Worm (Caenorhabditis elegans): ENCODE results near the gene twk-6.
A peak's percentile ranks its signal among the peaks of the same experiment; 100 is the strongest.

twk-6 gene

DNA sequence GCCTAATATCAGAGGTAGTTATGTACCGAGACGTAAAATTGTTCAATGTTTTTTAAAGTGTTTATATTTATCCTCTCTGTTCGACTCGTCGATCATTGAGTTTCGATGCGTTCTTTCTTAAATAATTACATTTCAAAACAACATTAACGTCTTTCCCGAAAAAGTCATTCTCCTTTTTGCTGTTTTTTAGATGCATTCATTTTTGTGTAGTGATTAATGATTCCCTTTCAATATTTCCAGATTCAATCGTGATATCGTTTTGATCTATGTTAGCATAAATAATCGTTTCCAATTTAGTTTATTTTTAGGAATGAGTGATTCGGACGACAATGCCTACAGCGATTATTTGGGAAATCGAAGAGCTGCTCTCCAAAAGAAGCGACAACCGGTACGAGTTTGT is 49.0 kb upstream of the twk-6 start, which contains the start of gene T04A8.8:
Gene T04A8.8, plus strand, starts transcription at position 301 of the 400 bp plus-strand sequence.
- no peak for TF ChIP-seq ztf-7 (tag; optimal IDR thresholded peaks at IDR 0.05)
- no peak for TF ChIP-seq daf-16 (GFP tag; optimal IDR thresholded peaks at IDR 0.05)
- TF ChIP-seq daf-16 (tag; optimal IDR thresholded peaks at IDR 0.05): no peak
- no peak for TF ChIP-seq cey-2 (tag; optimal IDR thresholded peaks at IDR 0.05; ENCODE audit: borderline replicate concordance, insufficient read depth)
- no peak for TF ChIP-seq sdz-12 (GFP tag; optimal IDR thresholded peaks at IDR 0.05)
- no peak for TF ChIP-seq ceh-62 (tag; optimal IDR thresholded peaks at IDR 0.05)
- no peak for TF ChIP-seq jun-1 (tag; optimal IDR thresholded peaks at IDR 0.05)
- no peak for TF ChIP-seq lin-13 (GFP tag; optimal IDR thresholded peaks at IDR 0.05)
- no peak for TF ChIP-seq duxl-1 (tag; optimal IDR thresholded peaks at IDR 0.05; ENCODE audit: poor library complexity)
- no peak for TF ChIP-seq dmd-9 (GFP tag; IDR thresholded peaks at IDR 0.05)
- TF ChIP-seq F49E8.2 (tag; optimal IDR thresholded peaks at IDR 0.05; ENCODE audit: borderline replicate concordance): no peak
- no peak for TF ChIP-seq F37D6.2 (tag; optimal IDR thresholded peaks at IDR 0.05)
- TF ChIP-seq T20F7.1 (GFP tag; optimal IDR thresholded peaks at IDR 0.05): no peak
- no peak for TF ChIP-seq ceh-28 (tag; optimal IDR thresholded peaks at IDR 0.05)
- TF ChIP-seq nhr-10 (tag; optimal IDR thresholded peaks at IDR 0.05): no peak
- no peak for TF ChIP-seq gei-8 (GFP tag; optimal IDR thresholded peaks at IDR 0.05)

- TF ChIP-seq nhr-48 (tag; optimal IDR thresholded peaks at IDR 0.05): no peak
- no peak for TF ChIP-seq unc-130 (GFP tag; optimal IDR thresholded peaks at IDR 0.05)
- peak; percentile 59 for TF ChIP-seq ama-1 (optimal IDR thresholded peaks at IDR 0.05)
- peak in 1 of 2 experiments; percentile 67 for TF ChIP-seq unc-62 (GFP tag; optimal IDR thresholded peaks at IDR 0.05 in 1 of 2)
- TF ChIP-seq unc-62 (tag; optimal IDR thresholded peaks at IDR 0.05): no peak
Measured at ce11 chrIII:4695057-4695456, 47.7 kb upstream of the twk-6 start, which contains the start of gene T04A8.7. Gene T04A8.7, plus strand, starts transcription at chrIII:4695357.

DNA sequence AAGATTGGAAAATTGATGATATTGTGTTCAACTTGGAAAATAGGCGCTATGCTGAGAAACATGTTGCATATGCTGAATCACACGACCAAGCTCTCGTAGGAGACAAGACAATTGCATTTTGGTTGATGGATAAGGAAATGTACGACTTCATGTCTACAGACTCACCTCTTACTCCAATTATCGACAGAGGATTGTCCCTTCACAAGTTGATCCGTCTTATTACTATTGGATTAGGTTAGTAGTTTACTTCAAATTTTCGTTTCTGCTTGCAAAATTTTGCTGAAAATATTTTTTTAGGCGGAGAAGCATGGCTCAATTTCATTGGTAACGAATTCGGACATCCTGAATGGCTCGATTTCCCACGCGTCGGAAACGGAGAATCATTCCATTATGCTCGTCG is 45.8 kb upstream of the twk-6 start:
- no peak for TF ChIP-seq egl-27 (tag; optimal IDR thresholded peaks at IDR 0.05)
- TF ChIP-seq ctbp-1 (GFP tag; IDR thresholded peaks at IDR 0.05): no peak
- TF ChIP-seq unc-62 (GFP tag; optimal IDR thresholded peaks at IDR 0.05 in 1 of 2): peak in 1 of 2 experiments; percentile 92
- no peak for TF ChIP-seq unc-62 (tag; optimal IDR thresholded peaks at IDR 0.05)

- TF ChIP-seq unc-130 (GFP tag; optimal IDR thresholded peaks at IDR 0.05) (no peak), lin-1 (GFP tag; IDR thresholded peaks at IDR 0.05) (no peak), nhr-6 (tag; optimal IDR thresholded peaks at IDR 0.05) (no peak), jun-1 (tag; optimal IDR thresholded peaks at IDR 0.05) (no peak), ama-1 (optimal IDR thresholded peaks at IDR 0.05) (no peak), daf-16 (GFP tag; optimal IDR thresholded peaks at IDR 0.05) (no peak), daf-16 (tag; optimal IDR thresholded peaks at IDR 0.05) (peak; percentile 11)
Measured at ce11 chrIII:4697819-4698218, 44.9 kb upstream of the twk-6 start, which contains the start of gene dnj-18. Gene dnj-18, plus strand, starts transcription at chrIII:4698119.

DNA sequence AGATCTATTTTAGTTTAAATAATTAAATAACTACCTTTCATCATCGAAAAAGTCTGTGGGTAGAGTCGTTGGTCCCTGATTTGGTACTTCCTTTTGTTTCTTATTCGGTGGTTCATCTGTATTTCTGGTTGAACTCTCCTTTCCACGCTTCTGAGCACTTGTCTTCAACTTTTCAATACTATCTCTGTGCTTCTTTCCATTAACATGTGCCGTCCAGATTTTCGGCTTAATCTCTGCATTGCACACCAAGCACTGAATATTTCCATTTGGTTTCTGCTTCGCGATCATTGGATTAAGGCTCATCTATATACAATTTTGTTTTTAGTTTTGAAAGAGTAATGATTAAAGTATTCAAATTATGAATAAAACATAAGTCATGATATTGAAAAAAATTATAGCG is 42.8 kb upstream of the twk-6 start, which contains the start of gene sel-13:
Gene sel-13, minus strand, starts transcription at position 303 of the 400 bp plus-strand sequence.
- TF ChIP-seq madf-5 (GFP tag; IDR thresholded peaks at IDR 0.05) (no peak), nhr-11 (tag; optimal IDR thresholded peaks at IDR 0.05) (no peak), aha-1 (tag) (peak; percentile 93), unc-130 (GFP tag; optimal IDR thresholded peaks at IDR 0.05) (no peak)

- peak; percentile 22 for TF ChIP-seq dpl-1 (GFP tag; optimal IDR thresholded peaks at IDR 0.05)
- peak; percentile 2 for TF ChIP-seq nhr-28 (tag; optimal IDR thresholded peaks at IDR 0.05)
- TF ChIP-seq mes-2 (tag; optimal IDR thresholded peaks at IDR 0.05; ENCODE audit: poor library complexity, severe bottlenecking): peak; percentile 72
- no peak for TF ChIP-seq saeg-2 (GFP tag; IDR thresholded peaks at IDR 0.05)
- peak; percentile 33 for TF ChIP-seq aha-1 (tag)
- peak; percentile 82 for TF ChIP-seq lin-38 (GFP tag; IDR thresholded peaks at IDR 0.05)
- TF ChIP-seq lsy-2 (tag; optimal IDR thresholded peaks at IDR 0.05): peak in 1 of 2 experiments; percentile 55
- TF ChIP-seq nhr-102 (tag; optimal IDR thresholded peaks at IDR 0.05): no peak
Measured at ce11 chrIII:4703932-4704454, 38.7 kb upstream of the twk-6 start, which contains the start of the genes clp-2 and mrpl-16. Gene clp-2, minus strand, starts transcription at chrIII:4704025. Gene mrpl-16, plus strand, starts transcription at chrIII:4704404.
